Fruit fly (Drosophila melanogaster): ENCODE results near the gene CG14075.
A peak's percentile ranks its signal among the peaks of the same experiment; 100 is the strongest.

The CG14075 gene

DNA sequence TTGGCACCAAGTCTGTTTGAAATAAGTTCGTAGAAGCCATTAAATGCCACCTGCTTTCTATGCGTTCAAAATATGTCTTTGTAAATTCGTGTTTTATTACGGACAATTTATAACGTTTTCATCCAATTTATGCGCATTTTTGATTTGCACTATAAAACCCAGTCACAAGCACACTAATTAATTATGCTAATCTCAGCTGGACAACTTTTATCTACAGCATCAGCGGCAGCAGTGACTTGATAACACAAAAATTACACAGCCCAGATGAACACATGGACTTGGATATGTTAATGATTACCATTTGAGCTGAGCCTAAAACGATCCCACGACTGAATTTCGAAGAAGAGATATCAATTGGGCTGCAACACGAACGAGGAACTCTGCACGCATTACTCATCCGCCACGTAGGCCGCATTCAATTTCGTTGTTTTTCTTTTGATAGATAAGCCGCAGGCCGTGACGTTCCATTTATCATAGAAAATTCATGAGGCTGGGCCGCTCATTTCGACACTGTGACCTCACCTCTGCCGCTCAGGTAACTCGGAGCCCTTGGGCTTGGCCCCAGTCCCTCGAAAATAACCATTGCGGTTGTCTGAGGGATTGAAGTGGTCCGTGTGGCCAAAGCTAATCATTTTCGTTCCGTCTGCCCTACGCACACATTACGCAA, 28.5 kb downstream of the CG14075 start (continued):
- no peak for TF ChIP-seq gsb (GFP tag; IDR thresholded peaks at IDR 0.05)
- TF ChIP-seq CG32532 (GFP tag; IDR thresholded peaks at IDR 0.05): no peak
- no peak for TF ChIP-seq gem (tag; optimal IDR thresholded peaks at IDR 0.05)
- no peak for TF ChIP-seq CG10209 (GFP tag; optimal IDR thresholded peaks at IDR 0.05)
- TF ChIP-seq CG10959 (GFP tag; IDR thresholded peaks at IDR 0.05): no peak
- TF ChIP-seq Lhr (GFP tag; optimal IDR thresholded peaks at IDR 0.05): no peak
- TF ChIP-seq eyg (GFP tag; optimal IDR thresholded peaks at IDR 0.05): no peak
- TF ChIP-seq Mad (GFP tag; optimal IDR thresholded peaks at IDR 0.05): no peak
- TF ChIP-seq NFAT (GFP tag; IDR thresholded peaks at IDR 0.05): no peak
- TF ChIP-seq knrl (GFP tag; IDR thresholded peaks at IDR 0.05; ENCODE audit: partially characterized antibody): no peak
- TF ChIP-seq crol (GFP tag; IDR thresholded peaks at IDR 0.05): peak; percentile 29; the same call in 1 of the 2 replicates
- 0 out of 2 replicates have a peak, but pooled peaks have one; percentile 6 for TF ChIP-seq CG11247 (GFP tag; IDR thresholded peaks at IDR 0.05)
- no peak for TF ChIP-seq dimm (GFP tag; IDR thresholded peaks at IDR 0.05)
- TF ChIP-seq sima (GFP tag; optimal IDR thresholded peaks at IDR 0.05): no peak
- no peak for TF ChIP-seq sr (GFP tag; IDR thresholded peaks at IDR 0.05)
- TF ChIP-seq grn (GFP tag; optimal IDR thresholded peaks at IDR 0.05): peak; percentile 66
- no peak for TF ChIP-seq CG1024 (GFP tag; IDR thresholded peaks at IDR 0.05)
- TF ChIP-seq NC2α (GFP tag; optimal IDR thresholded peaks at IDR 0.05): no peak
- TF ChIP-seq Spps (tag; optimal IDR thresholded peaks at IDR 0.05): no peak
- TF ChIP-seq Hsf (GFP tag; optimal IDR thresholded peaks at IDR 0.05): no peak
- TF ChIP-seq bowl (GFP tag; IDR thresholded peaks at IDR 0.05): no peak
- no peak for TF ChIP-seq CG7987 (GFP tag; optimal IDR thresholded peaks at IDR 0.05)
- no peak for TF ChIP-seq BEAF-32 (GFP tag; optimal IDR thresholded peaks at IDR 0.05)
- TF ChIP-seq CG6689 (GFP tag; IDR thresholded peaks at IDR 0.05): no peak
- TF ChIP-seq CG13894 (tag; optimal IDR thresholded peaks at IDR 0.05): no peak
- TF ChIP-seq pb (GFP tag; optimal IDR thresholded peaks at IDR 0.05): no peak
- 0 out of 3 replicates have a peak, but pooled peaks have one; percentile 67 for TF ChIP-seq CG2199 (GFP tag; IDR thresholded peaks at IDR 0.05)
- TF ChIP-seq Sox100B (GFP tag; optimal IDR thresholded peaks at IDR 0.05): no peak
- TF ChIP-seq CG15269 (tag; optimal IDR thresholded peaks at IDR 0.05): peak; percentile 50
- no peak for TF ChIP-seq az2 (GFP tag; optimal IDR thresholded peaks at IDR 0.05)
- TF ChIP-seq cato (GFP tag; optimal IDR thresholded peaks at IDR 0.05; ENCODE audit: borderline replicate concordance): no peak
- no peak for TF ChIP-seq CG6765 (GFP tag; optimal IDR thresholded peaks at IDR 0.05)
- TF ChIP-seq CG8924 (tag; optimal IDR thresholded peaks at IDR 0.05): no peak
- no peak for TF ChIP-seq h (optimal IDR thresholded peaks at IDR 0.05)
- no peak for TF ChIP-seq CG32772 (GFP tag; IDR thresholded peaks at IDR 0.05)
- peak in 1 of 2 experiments; percentile 72 for TF ChIP-seq Hr78 (GFP tag; optimal IDR thresholded peaks at IDR 0.05)
- no peak for TF ChIP-seq sc (optimal IDR thresholded peaks at IDR 0.05)
- TF ChIP-seq sc (GFP tag; optimal IDR thresholded peaks at IDR 0.05): no peak
- no peak for TF ChIP-seq jing (GFP tag; optimal IDR thresholded peaks at IDR 0.05)
- no peak for TF ChIP-seq CG16779 (GFP tag; IDR thresholded peaks at IDR 0.05)
- TF ChIP-seq CG5245 (GFP tag; optimal IDR thresholded peaks at IDR 0.05): no peak
- peak; percentile 66 for TF ChIP-seq CG10543 (GFP tag; optimal IDR thresholded peaks at IDR 0.05)
- TF ChIP-seq crc (GFP tag; optimal IDR thresholded peaks at IDR 0.05): no peak
- TF ChIP-seq CG7372 (GFP tag; IDR thresholded peaks at IDR 0.05): peak; percentile 61; the same call in 1 of the 2 replicates
- TF ChIP-seq nmo (GFP tag; optimal IDR thresholded peaks at IDR 0.05): no peak
- no peak for TF ChIP-seq CG7357 (GFP tag; IDR thresholded peaks at IDR 0.05)
- TF ChIP-seq Lim3 (GFP tag; IDR thresholded peaks at IDR 0.05): no peak
- TF ChIP-seq slp2 (GFP tag; optimal IDR thresholded peaks at IDR 0.05): no peak
- TF ChIP-seq CG18262 (tag; optimal IDR thresholded peaks at IDR 0.05): no peak
- TF ChIP-seq abd-A (tag; optimal IDR thresholded peaks at IDR 0.05): peak; percentile 84
- TF ChIP-seq sens (GFP tag): peak; percentile 72
- TF ChIP-seq NC2β (GFP tag; optimal IDR thresholded peaks at IDR 0.05): no peak
